Worm (Caenorhabditis elegans) whole organism, young adult: ENCODE data around the gene ZK742.4.

ENCODE experiments used
- B0336.3 ChIP-seq: fragments of 200-800 bp; sonication (Bioruptor generic); IDR thresholded peaks from 2 replicates; pipeline ENCODE4 v1.3.6; 2022; ENCODE audit warnings: missing genetic modification characterization, missing compliant biosample characterization
- D2030.7 ChIP-seq: fragments of 200-800 bp; sonication (Bioruptor generic); IDR thresholded peaks from 2 replicates; pipeline ENCODE4 v1.3.6; 2022; ENCODE audit warnings: missing genetic modification reagents, missing genetic modification characterization, missing compliant biosample characterization
- F33H1.4 ChIP-seq: fragments of 200-800 bp; sonication (Bioruptor generic); IDR thresholded peaks from 2 replicates; pipeline ENCODE4 v1.3.6; 2022; ENCODE audit warnings: missing genetic modification reagents, missing genetic modification characterization, missing compliant biosample characterization
- F37B4.10 ChIP-seq: fragments of 200-800 bp; sonication (Bioruptor generic); IDR thresholded peaks from 2 replicates; pipeline ENCODE4 v1.3.6; 2022; ENCODE audit warnings: missing genetic modification characterization, missing compliant biosample characterization
- F55B11.4 ChIP-seq: sonication (generic microtip); optimal IDR thresholded peaks from 2 replicates; lab custom pipeline; 2016; ENCODE audit warnings: missing compliant biosample characterization, missing genetic modification characterization, borderline replicate concordance; ENCODE audit not compliant: insufficient read depth
- K12H6.12 ChIP-seq: fragments of 200-800 bp; sonication (Bioruptor generic); optimal IDR thresholded peaks from 2 replicates; lab custom pipeline; 2018; ENCODE audit warnings: mild to moderate bottlenecking, missing genetic modification characterization, missing compliant biosample characterization
- T07F8.4 ChIP-seq: sonication (generic microtip); optimal IDR thresholded peaks from 2 replicates; lab custom pipeline; 2016; ENCODE audit warnings: mild to moderate bottlenecking, missing genetic modification characterization, moderate library complexity, missing compliant biosample characterization
- Y53F4B.3 ChIP-seq: fragments of 200-800 bp; sonication (Bioruptor generic); IDR thresholded peaks from 2 replicates; pipeline ENCODE4 v1.3.6; 2022; ENCODE audit warnings: missing genetic modification reagents, missing genetic modification characterization, missing compliant biosample characterization
- Y56A3A.18 ChIP-seq: fragments of 200-800 bp; sonication (Bioruptor generic); IDR thresholded peaks from 2 replicates; pipeline ENCODE4 v1.3.6; 2022; ENCODE audit warnings: missing genetic modification reagents, missing genetic modification characterization, missing compliant biosample characterization
- Y79H2A.3 ChIP-seq: fragments of 200-800 bp; sonication (Bioruptor generic); conservative IDR thresholded peaks from 2 replicates; pipeline ENCODE4 v1.3.6; 2022; ENCODE audit warnings: missing genetic modification reagents, missing genetic modification characterization, missing compliant biosample characterization
- Y95B8A.8 ChIP-seq: fragments of 200-800 bp; sonication (Bioruptor generic); IDR thresholded peaks from 2 replicates; pipeline ENCODE4 v1.3.6; 2022; ENCODE audit warnings: missing genetic modification reagents, missing genetic modification characterization, missing compliant biosample characterization
- ama-1 ChIP-seq, 3 experiments: fragments of 150-350 bp in 1 of 3; sonication (generic microtip) in 2 of 3; optimal IDR thresholded peaks; 2 replicates each; lab custom pipeline; 2014 to 2018; ENCODE audit warnings: missing biosample characterization in 2 of 3, missing genetic modification characterization in 2 of 3, missing genetic modification reagents in 2 of 3
- aptf-3 ChIP-seq: fragments of 200-800 bp; sonication (Bioruptor generic); IDR thresholded peaks from 2 replicates; pipeline ENCODE4 v1.3.6; 2022; ENCODE audit warnings: missing genetic modification characterization, missing compliant biosample characterization
- atf-7 ChIP-seq: sonication (generic microtip); optimal IDR thresholded peaks from 2 replicates; lab custom pipeline; 2017; ENCODE audit warnings: mild to moderate bottlenecking, missing genetic modification characterization, missing compliant biosample characterization
- ccch-3 ChIP-seq: fragments of 200-800 bp; sonication (Bioruptor generic); optimal IDR thresholded peaks from 2 replicates; lab custom pipeline; 2018; ENCODE audit warnings: mild to moderate bottlenecking, missing genetic modification characterization, missing compliant biosample characterization
- cebp-1 ChIP-seq, 2 experiments: fragments of 200-800 bp in 1 of 2; sonication (Bioruptor generic) in 1 of 2; sonication (generic microtip) in 1 of 2; IDR thresholded peaks in 1 of 2; optimal IDR thresholded peaks in 1 of 2; 2 replicates each; pipeline versions ENCODE4 v1.3.6 to Lab custom; 2017 to 2022; ENCODE audit warnings: missing compliant biosample characterization in 2 of 2, missing genetic modification characterization in 2 of 2, mild to moderate bottlenecking in 1 of 2, missing genetic modification reagents in 1 of 2, moderate library complexity in 1 of 2
- cebp-2 ChIP-seq: fragments of 200-800 bp; sonication (Bioruptor generic); IDR thresholded peaks from 2 replicates; pipeline ENCODE4 v1.3.6; 2022; ENCODE audit warnings: missing genetic modification characterization, missing compliant biosample characterization
- ceh-100 ChIP-seq: fragments of 200-800 bp; sonication (Bioruptor generic); IDR thresholded peaks from 2 replicates; pipeline ENCODE4 v1.3.6; 2022; ENCODE audit warnings: missing genetic modification reagents, missing genetic modification characterization, missing compliant biosample characterization
- ceh-91 ChIP-seq: fragments of 200-800 bp; sonication (Bioruptor generic); IDR thresholded peaks from 2 replicates; pipeline ENCODE4 v1.3.6; 2022; ENCODE audit warnings: missing genetic modification reagents, missing genetic modification characterization, missing compliant biosample characterization
- dox-1 ChIP-seq: fragments of 200-800 bp; sonication (Bioruptor generic); IDR thresholded peaks from 2 replicates; pipeline ENCODE4 v1.3.6; 2022; ENCODE audit warnings: missing genetic modification reagents, missing genetic modification characterization, missing compliant biosample characterization
- dpff-1 ChIP-seq: sonication (generic microtip); optimal IDR thresholded peaks from 2 replicates; lab custom pipeline; 2017; ENCODE audit warnings: mild to moderate bottlenecking, missing genetic modification characterization, missing compliant biosample characterization
- efl-1 ChIP-seq: fragments of 150-350 bp; optimal IDR thresholded peaks from 2 replicates; lab custom pipeline; 2014; ENCODE audit warnings: missing biosample characterization, missing genetic modification reagents, missing genetic modification characterization
- egl-18 ChIP-seq: fragments of 200-800 bp; sonication (Bioruptor generic); IDR thresholded peaks from 2 replicates; pipeline ENCODE4 v1.3.6; 2022; ENCODE audit warnings: missing genetic modification reagents, missing genetic modification characterization, missing compliant biosample characterization
- egrh-3 ChIP-seq: fragments of 200-800 bp; sonication (Bioruptor generic); IDR thresholded peaks from 2 replicates; pipeline ENCODE4 v1.3.6; 2022; ENCODE audit warnings: missing genetic modification reagents, missing genetic modification characterization, missing compliant biosample characterization
- ekl-4 ChIP-seq: fragments of 200-800 bp; sonication (Bioruptor generic); IDR thresholded peaks from 2 replicates; pipeline ENCODE4 v1.3.6; 2022; ENCODE audit warnings: missing genetic modification reagents, missing genetic modification characterization, missing compliant biosample characterization
- him-1 ChIP-seq: sonication (generic microtip); optimal IDR thresholded peaks from 2 replicates; lab custom pipeline; 2016; ENCODE audit warnings: missing genotype, missing genetic modification reagents, missing genetic modification characterization, missing compliant biosample characterization
- hlh-26 ChIP-seq: fragments of 200-800 bp; sonication (Bioruptor generic); conservative IDR thresholded peaks from 2 replicates; pipeline ENCODE4 v1.3.6; 2022; ENCODE audit warnings: missing genetic modification reagents, missing genetic modification characterization, missing compliant biosample characterization
- hmg-1.2 ChIP-seq: fragments of 200-800 bp; sonication (Bioruptor generic); IDR thresholded peaks from 2 replicates; pipeline ENCODE4 v1.3.6; 2022; ENCODE audit warnings: missing genetic modification reagents, missing genetic modification characterization, missing compliant biosample characterization
- hmg-20 ChIP-seq: fragments of 200-800 bp; sonication (Bioruptor generic); IDR thresholded peaks from 2 replicates; pipeline ENCODE4 v1.3.6; 2022; ENCODE audit warnings: missing genetic modification reagents, missing genetic modification characterization, missing compliant biosample characterization
- let-607 ChIP-seq, 2 experiments: fragments of 200-800 bp in 1 of 2; sonication (Bioruptor generic) in 1 of 2; sonication (generic microtip) in 1 of 2; optimal IDR thresholded peaks; 2 replicates each; lab custom pipeline; 2016 to 2018; ENCODE audit warnings: mild to moderate bottlenecking in 2 of 2, missing compliant biosample characterization in 2 of 2, missing genetic modification characterization in 2 of 2, moderate library complexity in 2 of 2, missing genotype in 1 of 2
- lin-26 ChIP-seq: fragments of 200-800 bp; sonication (Bioruptor generic); IDR thresholded peaks from 2 replicates; pipeline ENCODE4 v1.3.6; 2022; ENCODE audit warnings: missing genetic modification reagents, missing genetic modification characterization, missing compliant biosample characterization
- lin-35 ChIP-seq, 3 experiments: fragments of 150-350 bp in 2 of 3; sonication (generic microtip) in 1 of 3; optimal IDR thresholded peaks; 2 replicates each; lab custom pipeline; 2014 to 2018; ENCODE audit warnings: missing biosample characterization in 3 of 3, missing genetic modification characterization in 3 of 3, missing genetic modification reagents in 3 of 3
- lsl-1 ChIP-seq: fragments of 200-800 bp; sonication (Bioruptor generic); optimal IDR thresholded peaks from 2 replicates; lab custom pipeline; 2018; ENCODE audit warnings: mild to moderate bottlenecking, missing genetic modification characterization, moderate library complexity, missing compliant biosample characterization
- lsy-27 ChIP-seq: sonication (generic microtip); optimal IDR thresholded peaks from 2 replicates; lab custom pipeline; 2017; ENCODE audit warnings: missing genetic modification characterization, mild to moderate bottlenecking, missing compliant biosample characterization, antibody characterized with exemption, missing genotype, borderline replicate concordance; ENCODE audit not compliant: insufficient read depth
- mel-28 ChIP-seq: sonication (generic microtip); optimal IDR thresholded peaks from 2 replicates; lab custom pipeline; 2016; ENCODE audit warnings: borderline replicate concordance, mild to moderate bottlenecking, missing genetic modification characterization, missing compliant biosample characterization
- nhr-120 ChIP-seq: fragments of 200-800 bp; sonication (Bioruptor generic); IDR thresholded peaks from 2 replicates; pipeline ENCODE4 v1.3.6; 2022; ENCODE audit warnings: missing genetic modification characterization, missing compliant biosample characterization
- nhr-80 ChIP-seq: sonication (generic microtip); optimal IDR thresholded peaks from 2 replicates; lab custom pipeline; 2016; ENCODE audit warnings: missing genetic modification characterization, missing compliant biosample characterization
- nhr-90 ChIP-seq: sonication (generic microtip); optimal IDR thresholded peaks from 2 replicates; lab custom pipeline; 2016; ENCODE audit warnings: missing genotype, mild to moderate bottlenecking, missing genetic modification characterization, missing compliant biosample characterization
- rec-8 ChIP-seq, 2 experiments: sonication (generic microtip); optimal IDR thresholded peaks; 2 replicates each; lab custom pipeline; 2016; ENCODE audit warnings: mild to moderate bottlenecking in 2 of 2, missing genetic modification characterization in 2 of 2, missing genetic modification reagents in 2 of 2, missing genotype in 2 of 2, missing biosample characterization in 1 of 2, missing compliant biosample characterization in 1 of 2, moderate library complexity in 1 of 2
- snpc-4 ChIP-seq, 5 experiments: fragments of 150-350 bp in 1 of 5; sonication (generic microtip) in 4 of 5; optimal IDR thresholded peaks; 2 replicates each; lab custom pipeline; 2014 to 2018; ENCODE audit warnings: missing genetic modification characterization in 5 of 5, missing biosample characterization in 3 of 5, antibody characterized with exemption in 2 of 5, mild to moderate bottlenecking in 2 of 5, missing compliant biosample characterization in 2 of 5, missing genotype in 2 of 5, moderate library complexity in 2 of 5, missing genetic modification reagents in 1 of 5
- tbp1 ChIP-seq: fragments of 200-800 bp; sonication (Bioruptor generic); optimal IDR thresholded peaks from 2 replicates; lab custom pipeline; 2018; ENCODE audit warnings: mild to moderate bottlenecking, missing genetic modification characterization, missing compliant biosample characterization
- ztf-18 ChIP-seq: sonication (generic microtip); optimal IDR thresholded peaks from 2 replicates; lab custom pipeline; 2016; ENCODE audit warnings: missing genotype, mild to moderate bottlenecking, missing genetic modification characterization, missing compliant biosample characterization
- ztf-25 ChIP-seq: fragments of 200-800 bp; sonication (Bioruptor generic); IDR thresholded peaks from 2 replicates; pipeline ENCODE4 v1.3.6; 2022; ENCODE audit warnings: missing genetic modification reagents, missing genetic modification characterization, missing compliant biosample characterization
- ztf-26 ChIP-seq: sonication (generic microtip); optimal IDR thresholded peaks from 2 replicates; lab custom pipeline; 2017; ENCODE audit warnings: missing genetic modification characterization, missing compliant biosample characterization
- ztf-6 ChIP-seq: fragments of 200-800 bp; sonication (Bioruptor generic); IDR thresholded peaks from 2 replicates; pipeline ENCODE4 v1.3.6; 2022; ENCODE audit warnings: missing genetic modification reagents, missing genetic modification characterization, missing compliant biosample characterization

The ZK742.4 gene

ce11 chrV:7804064-7804800 is 7.4 kb downstream of the ZK742.4 start, which contains the start of gene uvs-1 (continued):
- TF ChIP-seq him-1: no peak
- no peak for TF ChIP-seq lsy-27 (tag; lab: Kevin White, UChicago)
- peak; percentile 49; the same call in 1 of the 2 replicates for TF ChIP-seq B0336.3 (GFP tag; lab: Robert Waterston, UW)
- TF ChIP-seq ekl-4 (GFP tag; lab: Robert Waterston, UW): no peak
- TF ChIP-seq cebp-2 (GFP tag; lab: Robert Waterston, UW): no peak
- TF ChIP-seq ztf-25 (GFP tag; lab: Robert Waterston, UW): no peak
- no peak for TF ChIP-seq Y79H2A.3 (GFP tag; lab: Robert Waterston, UW)
- no peak for TF ChIP-seq T07F8.4 (tag; lab: Kevin White, UChicago)
- no peak for TF ChIP-seq nhr-90 (tag; lab: Kevin White, UChicago)
- peak; percentile 68 for TF ChIP-seq D2030.7 (GFP tag; lab: Robert Waterston, UW)
- peak; percentile 32 for TF ChIP-seq ama-1 (optimal IDR thresholded peaks at IDR 0.05; lab: Kevin White, UChicago)
- TF ChIP-seq ama-1 (GFP tag; optimal IDR thresholded peaks at IDR 0.05; lab: Kevin White, UChicago): no peak
- peak; percentile 37 for TF ChIP-seq hmg-1.2 (GFP tag; lab: Robert Waterston, UW)
- TF ChIP-seq F33H1.4 (GFP tag; lab: Robert Waterston, UW): peak; percentile 65
- TF ChIP-seq dpff-1 (tag; lab: Kevin White, UChicago): no peak
- TF ChIP-seq rec-8 (tag; optimal IDR thresholded peaks at IDR 0.05; lab: Kevin White, UChicago): no peak
- peak in 1 of 3 experiments; percentile 38 for TF ChIP-seq lin-35 (GFP tag; optimal IDR thresholded peaks at IDR 0.05; lab: Kevin White, UChicago)
- TF ChIP-seq efl-1: peak; percentile 89
- TF ChIP-seq dox-1 (GFP tag; lab: Robert Waterston, UW): peak; percentile 73; the same call in 1 of the 2 replicates
- TF ChIP-seq Y53F4B.3 (GFP tag; lab: Robert Waterston, UW): no peak
- TF ChIP-seq ztf-18 (tag; lab: Kevin White, UChicago): peak; percentile 32
- TF ChIP-seq let-607 (tag; optimal IDR thresholded peaks at IDR 0.05; lab: Kevin White, UChicago): no peak
- no peak for TF ChIP-seq hmg-20 (GFP tag; lab: Robert Waterston, UW)
- no peak for TF ChIP-seq hlh-26 (GFP tag; lab: Robert Waterston, UW)
- no peak for TF ChIP-seq ccch-3 (GFP tag; lab: Kevin White, UChicago)
- TF ChIP-seq ztf-26 (tag; lab: Kevin White, UChicago): no peak
- no peak for TF ChIP-seq lsl-1 (GFP tag; lab: Kevin White, UChicago)
- TF ChIP-seq egl-18 (GFP tag; lab: Robert Waterston, UW): no peak
- no peak for TF ChIP-seq F55B11.4 (tag; lab: Kevin White, UChicago)
- no peak for TF ChIP-seq nhr-120 (GFP tag; lab: Robert Waterston, UW)
- TF ChIP-seq nhr-80 (tag; lab: Kevin White, UChicago): peak; percentile 47
- TF ChIP-seq ceh-100: peak; percentile 25; the same call in 1 of the 2 replicates
- no peak for TF ChIP-seq aptf-3 (GFP tag; lab: Robert Waterston, UW)
- TF ChIP-seq atf-7 (tag; lab: Kevin White, UChicago): no peak
- no peak for TF ChIP-seq Y56A3A.18 (GFP tag; lab: Robert Waterston, UW)
- TF ChIP-seq lin-26 (GFP tag; lab: Robert Waterston, UW): 0 out of 2 replicates have a peak, but pooled peaks have one; percentile 7
- no peak for TF ChIP-seq egrh-3 (GFP tag; lab: Robert Waterston, UW)
- TF ChIP-seq mel-28: no peak
- no peak for TF ChIP-seq cebp-1 (GFP tag; IDR thresholded peaks at IDR 0.05; lab: Robert Waterston, UW)
- TF ChIP-seq cebp-1 (tag; optimal IDR thresholded peaks at IDR 0.05; lab: Kevin White, UChicago): peak; percentile 61
- TF ChIP-seq Y95B8A.8 (GFP tag; lab: Robert Waterston, UW): no peak
- no peak for TF ChIP-seq F37B4.10 (GFP tag; lab: Robert Waterston, UW)
- peak; percentile 67 for TF ChIP-seq K12H6.12 (tag; lab: Kevin White, UChicago)
- TF ChIP-seq snpc-4 (GFP tag; optimal IDR thresholded peaks at IDR 0.05; lab: Kevin White, UChicago): no peak
- TF ChIP-seq snpc-4 (tag; optimal IDR thresholded peaks at IDR 0.05; lab: Kevin White, UChicago): no peak
- TF ChIP-seq tbp1 (GFP tag; lab: Kevin White, UChicago): no peak
- TF ChIP-seq ztf-6 (GFP tag; lab: Robert Waterston, UW): no peak
- peak; percentile 71 for TF ChIP-seq ceh-91 (GFP tag; lab: Robert Waterston, UW)
